Comparison of ENCODE assay signal across 1 fruit fly cellular context in genomic region chr3R:6405674-6406565, dm6.
TF ChIP-seq lines count a peak whose summit lies in the region.

TSS of gene Dmtn (minus strand) at chr3R:6405895.

TF ChIP-seq in whole organism, embryonic, 481 proteins besides CTCF, POLR2A, EP300 and RAD21 (continued from another document):
- TF ChIP-seq CG18599 (GFP tag; optimal IDR thresholded peaks at IDR 0.05; lab: Kevin White, UChicago) (no peak), Dref (GFP tag; IDR thresholded peaks at IDR 0.05; lab: Robert Waterston, UW) (no peak), CG31441 (GFP tag; IDR thresholded peaks at IDR 0.05; lab: Robert Waterston, UW) (no peak), CG10654 (GFP tag; optimal IDR thresholded peaks at IDR 0.05; lab: Kevin White, UChicago) (peak; percentile 7), CG12659 (GFP tag; optimal IDR thresholded peaks at IDR 0.05; lab: Kevin White, UChicago) (peak; percentile 56), Awh (GFP tag; IDR thresholded peaks at IDR 0.05; lab: Robert Waterston, UW) (no peak), CG10147 (GFP tag; optimal IDR thresholded peaks at IDR 0.05; lab: Kevin White, UChicago) (peak; percentile 38), sr (GFP tag; IDR thresholded peaks at IDR 0.05; lab: Robert Waterston, UW) (no peak), stwl (tag; optimal IDR thresholded peaks at IDR 0.05; lab: Kevin White, UChicago) (peak; percentile 99), HmgD (GFP tag; optimal IDR thresholded peaks at IDR 0.05; lab: Kevin White, UChicago) (peak; percentile 38), CG16815 (GFP tag; optimal IDR thresholded peaks at IDR 0.05; lab: Kevin White, UChicago) (no peak), CG1647 (GFP tag; optimal IDR thresholded peaks at IDR 0.05; lab: Kevin White, UChicago) (peak; percentile 43), CG6654 (GFP tag; optimal IDR thresholded peaks at IDR 0.05; lab: Kevin White, UChicago) (no peak), trem (tag; optimal IDR thresholded peaks at IDR 0.05; lab: Kevin White, UChicago) (peak; percentile 34), Ets97D (GFP tag; optimal IDR thresholded peaks at IDR 0.05; lab: Kevin White, UChicago) (peak; percentile 9), MESR4 (GFP tag; optimal IDR thresholded peaks at IDR 0.05; lab: Kevin White, UChicago) (peak; percentile 59), maf-S (GFP tag; optimal IDR thresholded peaks at IDR 0.05; lab: Kevin White, UChicago) (no peak), CG7987 (GFP tag; optimal IDR thresholded peaks at IDR 0.05; lab: Kevin White, UChicago) (peak; percentile 72), CG30020 (tag; optimal IDR thresholded peaks at IDR 0.05; lab: Kevin White, UChicago) (peak; percentile 9), bcd (GFP tag; optimal IDR thresholded peaks at IDR 0.05; lab: Kevin White, UChicago) (peak; percentile 29), cwo (GFP tag; optimal IDR thresholded peaks at IDR 0.05; lab: Kevin White, UChicago) (no peak), CG18262 (tag; optimal IDR thresholded peaks at IDR 0.05; lab: Kevin White, UChicago) (peak; percentile 40), CG3163 (GFP tag; optimal IDR thresholded peaks at IDR 0.05; lab: Kevin White, UChicago) (peak; percentile 19), luna (GFP tag; optimal IDR thresholded peaks at IDR 0.05; lab: Kevin White, UChicago) (no peak), CG4707 (GFP tag; optimal IDR thresholded peaks at IDR 0.05; lab: Kevin White, UChicago) (peak; percentile 34), CG4328 (GFP tag; optimal IDR thresholded peaks at IDR 0.05; lab: Kevin White, UChicago) (no peak), CG5245 (GFP tag; optimal IDR thresholded peaks at IDR 0.05; lab: Kevin White, UChicago) (no peak), seq (GFP tag; IDR thresholded peaks at IDR 0.05; lab: Robert Waterston, UW) (no peak), CG4820 (GFP tag; optimal IDR thresholded peaks at IDR 0.05; lab: Kevin White, UChicago) (peak; percentile 4), nau (GFP tag; optimal IDR thresholded peaks at IDR 0.05; lab: Kevin White, UChicago) (peak; percentile 39), CG2712 (tag; optimal IDR thresholded peaks at IDR 0.05; lab: Kevin White, UChicago) (peak; percentile 39), pfk (GFP tag; optimal IDR thresholded peaks at IDR 0.05; lab: Kevin White, UChicago) (peak; percentile 50), Hr3 (GFP tag; optimal IDR thresholded peaks at IDR 0.05; lab: Kevin White, UChicago) (peak; percentile 3), MTF-1 (GFP tag; optimal IDR thresholded peaks at IDR 0.05; lab: Kevin White, UChicago; ENCODE audit: borderline replicate concordance) (peak; percentile 63), BEAF-32 (GFP tag; optimal IDR thresholded peaks at IDR 0.05; lab: Kevin White, UChicago) (peak; percentile 25), CG6254 (GFP tag; optimal IDR thresholded peaks at IDR 0.05; lab: Kevin White, UChicago) (peak; percentile 17), CG11504 (tag; optimal IDR thresholded peaks at IDR 0.05; lab: Kevin White, UChicago) (peak; percentile 55), Lhr (GFP tag; optimal IDR thresholded peaks at IDR 0.05; lab: Kevin White, UChicago) (peak; percentile 80), nmo (GFP tag; optimal IDR thresholded peaks at IDR 0.05; lab: Kevin White, UChicago) (peak; percentile 47), Drgx (GFP tag; IDR thresholded peaks at IDR 0.05; lab: Robert Waterston, UW) (no peak), CG4730 (GFP tag; IDR thresholded peaks at IDR 0.05; lab: Robert Waterston, UW) (no peak), ERR (GFP tag; optimal IDR thresholded peaks at IDR 0.05; lab: Kevin White, UChicago) (peak; percentile 41), CG8290 (GFP tag; optimal IDR thresholded peaks at IDR 0.05; lab: Kevin White, UChicago) (peak; percentile 14), CG8290 (tag; optimal IDR thresholded peaks at IDR 0.05; lab: Kevin White, UChicago) (peak in 1 of 2 experiments; percentile 80), CG7839 (tag; optimal IDR thresholded peaks at IDR 0.05; lab: Kevin White, UChicago) (peak; percentile 27), tgo (GFP tag; IDR thresholded peaks at IDR 0.05; lab: Robert Waterston, UW) (no peak), Nf-YB (GFP tag; optimal IDR thresholded peaks at IDR 0.05; lab: Kevin White, UChicago) (no peak), CG14667 (GFP tag; IDR thresholded peaks at IDR 0.05; lab: Robert Waterston, UW) (no peak), CG17359 (tag; optimal IDR thresholded peaks at IDR 0.05; lab: Kevin White, UChicago) (peak; percentile 30), CG5180 (GFP tag; optimal IDR thresholded peaks at IDR 0.05; lab: Kevin White, UChicago) (no peak), CG3407 (GFP tag; optimal IDR thresholded peaks at IDR 0.05; lab: Kevin White, UChicago) (no peak), CG15269 (tag; optimal IDR thresholded peaks at IDR 0.05; lab: Kevin White, UChicago) (peak; percentile 36), slou (GFP tag; optimal IDR thresholded peaks at IDR 0.05; lab: Kevin White, UChicago) (no peak), CG14710 (tag; optimal IDR thresholded peaks at IDR 0.05; lab: Kevin White, UChicago) (peak; percentile 58), fd3F (GFP tag; optimal IDR thresholded peaks at IDR 0.05; lab: Kevin White, UChicago) (no peak), Elba2 (GFP tag; optimal IDR thresholded peaks at IDR 0.05; lab: Kevin White, UChicago) (peak; percentile 43), gro (GFP tag; optimal IDR thresholded peaks at IDR 0.05; lab: Kevin White, UChicago) (peak; percentile 51), CoRest (tag; optimal IDR thresholded peaks at IDR 0.05; lab: Kevin White, UChicago) (peak; percentile 56), CG12155 (GFP tag; optimal IDR thresholded peaks at IDR 0.05; lab: Kevin White, UChicago) (peak; percentile 33), B-H2 (GFP tag; optimal IDR thresholded peaks at IDR 0.05; lab: Kevin White, UChicago) (no peak), CG1832 (GFP tag; optimal IDR thresholded peaks at IDR 0.05; lab: Kevin White, UChicago) (no peak), CG31224 (GFP tag; IDR thresholded peaks at IDR 0.05; lab: Robert Waterston, UW) (no peak), CG11695 (GFP tag; IDR thresholded peaks at IDR 0.05; lab: Robert Waterston, UW) (no peak), lab (GFP tag; optimal IDR thresholded peaks at IDR 0.05; lab: Kevin White, UChicago) (peak; percentile 52), ftz-f1 (GFP tag; optimal IDR thresholded peaks at IDR 0.05; lab: Kevin White, UChicago) (peak; percentile 68), Stat92E (GFP tag; optimal IDR thresholded peaks at IDR 0.05; lab: Kevin White, UChicago) (peak in 1 of 3 experiments; percentile 85), CG30431 (GFP tag; optimal IDR thresholded peaks at IDR 0.05; lab: Kevin White, UChicago) (peak; percentile 2), Hr39 (optimal IDR thresholded peaks at IDR 0.05; lab: Kevin White, UChicago) (no peak), Max (GFP tag; optimal IDR thresholded peaks at IDR 0.05; lab: Kevin White, UChicago) (no peak), CG10267 (tag; optimal IDR thresholded peaks at IDR 0.05; lab: Kevin White, UChicago) (peak; percentile 46), btn (GFP tag; optimal IDR thresholded peaks at IDR 0.05; lab: Kevin White, UChicago) (no peak)
